Fruit fly (Drosophila melanogaster) whole organism: ENCODE measurements around the gene Polr3D.

Experiments
- CG8478 ChIP-seq: fragments of >200 bp; optimal IDR thresholded peaks from 2 replicates; lab custom pipeline; 2018; ENCODE audit warnings: inconsistent platforms
- Dll ChIP-seq: fragments of >200 bp; optimal IDR thresholded peaks from 2 replicates; lab custom pipeline; 2017
- pan ChIP-seq: fragments of >200 bp; optimal IDR thresholded peaks from 2 replicates; lab custom pipeline; 2017
- psq ChIP-seq: fragments of >200 bp; optimal IDR thresholded peaks from 2 replicates; lab custom pipeline; 2017
- usp ChIP-seq: fragments of >200 bp; optimal IDR thresholded peaks from 2 replicates; lab custom pipeline; 2017; ENCODE audit warnings: missing biosample characterization, missing genetic modification characterization, mixed read lengths

dm6 chr3L:18137197-18137596 lies 27.8 kb upstream of the Polr3D start:
- no peak for TF ChIP-seq pan
- no peak for TF ChIP-seq CG8478 (lab: Kevin White, UChicago)
- no peak for TF ChIP-seq psq (lab: Kevin White, UChicago)
- no peak for TF ChIP-seq usp (GFP tag; lab: Kevin White, UChicago)
- TF ChIP-seq Dll (lab: Kevin White, UChicago), result no peak
